Worm (Caenorhabditis elegans) whole organism, young adult: ENCODE results near the gene C11H1.7.

Experiments
- B0261.1 ChIP-seq: sonication (generic microtip); optimal IDR thresholded peaks from 2 replicates; lab custom pipeline; 2016; ENCODE audit warnings: mild to moderate bottlenecking, missing genetic modification characterization, moderate library complexity, missing compliant biosample characterization
- C06A6.2 ChIP-seq: fragments of 200-800 bp; sonication (Bioruptor generic); conservative IDR thresholded peaks from 2 replicates; pipeline ENCODE4 v1.3.6; 2022; ENCODE audit warnings: missing genetic modification characterization, missing compliant biosample characterization
- D2030.7 ChIP-seq: fragments of 200-800 bp; sonication (Bioruptor generic); IDR thresholded peaks from 2 replicates; pipeline ENCODE4 v1.3.6; 2022; ENCODE audit warnings: missing genetic modification reagents, missing genetic modification characterization, missing compliant biosample characterization
- F10E7.11 ChIP-seq: sonication (generic microtip); optimal IDR thresholded peaks from 2 replicates; lab custom pipeline; 2017; ENCODE audit warnings: mild to moderate bottlenecking, missing genetic modification characterization, moderate library complexity, missing compliant biosample characterization
- F33H1.4 ChIP-seq: fragments of 200-800 bp; sonication (Bioruptor generic); IDR thresholded peaks from 2 replicates; pipeline ENCODE4 v1.3.6; 2022; ENCODE audit warnings: missing genetic modification reagents, missing genetic modification characterization, missing compliant biosample characterization
- F37B4.10 ChIP-seq: fragments of 200-800 bp; sonication (Bioruptor generic); IDR thresholded peaks from 2 replicates; pipeline ENCODE4 v1.3.6; 2022; ENCODE audit warnings: missing genetic modification characterization, missing compliant biosample characterization
- F52B5.7 ChIP-seq: sonication (generic microtip); optimal IDR thresholded peaks from 2 replicates; lab custom pipeline; 2016; ENCODE audit warnings: mild to moderate bottlenecking, missing genetic modification characterization, missing compliant biosample characterization
- F57A8.1 ChIP-seq: fragments of 200-800 bp; sonication (Bioruptor generic); optimal IDR thresholded peaks from 2 replicates; lab custom pipeline; 2018; ENCODE audit warnings: mild to moderate bottlenecking, missing genetic modification characterization, moderate library complexity, missing compliant biosample characterization
- T07F8.4 ChIP-seq: sonication (generic microtip); optimal IDR thresholded peaks from 2 replicates; lab custom pipeline; 2016; ENCODE audit warnings: mild to moderate bottlenecking, missing genetic modification characterization, moderate library complexity, missing compliant biosample characterization
- Y67H2A.10 ChIP-seq: fragments of 200-800 bp; sonication (Bioruptor generic); conservative IDR thresholded peaks from 2 replicates; pipeline ENCODE4 v1.3.6; 2022; ENCODE audit warnings: missing genetic modification reagents, missing genetic modification characterization, missing compliant biosample characterization
- akir-1 ChIP-seq: fragments of 200-800 bp; sonication (Bioruptor generic); optimal IDR thresholded peaks from 2 replicates; lab custom pipeline; 2018; ENCODE audit warnings: mild to moderate bottlenecking, missing genetic modification characterization, moderate library complexity, missing compliant biosample characterization
- aptf-2 ChIP-seq: fragments of 200-800 bp; sonication (Bioruptor generic); conservative IDR thresholded peaks from 2 replicates; pipeline ENCODE4 v1.3.6; 2022; ENCODE audit warnings: missing genetic modification reagents, missing genetic modification characterization, missing compliant biosample characterization
- aptf-3 ChIP-seq: fragments of 200-800 bp; sonication (Bioruptor generic); IDR thresholded peaks from 2 replicates; pipeline ENCODE4 v1.3.6; 2022; ENCODE audit warnings: missing genetic modification characterization, missing compliant biosample characterization
- attf-3 ChIP-seq: fragments of 200-800 bp; sonication (Bioruptor generic); conservative IDR thresholded peaks from 2 replicates; pipeline ENCODE4 v1.3.6; 2022; ENCODE audit warnings: missing genetic modification reagents, missing genetic modification characterization, missing compliant biosample characterization
- attf-6 ChIP-seq: fragments of 200-800 bp; sonication (Bioruptor generic); IDR thresholded peaks from 2 replicates; pipeline ENCODE4 v1.3.6; 2022; ENCODE audit warnings: missing genetic modification reagents, missing genetic modification characterization, missing compliant biosample characterization
- cebp-2 ChIP-seq: fragments of 200-800 bp; sonication (Bioruptor generic); IDR thresholded peaks from 2 replicates; pipeline ENCODE4 v1.3.6; 2022; ENCODE audit warnings: missing genetic modification characterization, missing compliant biosample characterization
- ceh-27 ChIP-seq: fragments of 200-800 bp; sonication (Bioruptor generic); optimal IDR thresholded peaks from 2 replicates; lab custom pipeline; 2018; ENCODE audit warnings: mild to moderate bottlenecking, missing genetic modification characterization, moderate library complexity, missing compliant biosample characterization
- ceh-91 ChIP-seq: fragments of 200-800 bp; sonication (Bioruptor generic); IDR thresholded peaks from 2 replicates; pipeline ENCODE4 v1.3.6; 2022; ENCODE audit warnings: missing genetic modification reagents, missing genetic modification characterization, missing compliant biosample characterization
- chd-7 ChIP-seq: sonication (generic microtip); optimal IDR thresholded peaks from 2 replicates; lab custom pipeline; 2016; ENCODE audit warnings: mild to moderate bottlenecking, missing genetic modification characterization, moderate library complexity, missing compliant biosample characterization
- dox-1 ChIP-seq: fragments of 200-800 bp; sonication (Bioruptor generic); IDR thresholded peaks from 2 replicates; pipeline ENCODE4 v1.3.6; 2022; ENCODE audit warnings: missing genetic modification reagents, missing genetic modification characterization, missing compliant biosample characterization
- ekl-4 ChIP-seq: fragments of 200-800 bp; sonication (Bioruptor generic); IDR thresholded peaks from 2 replicates; pipeline ENCODE4 v1.3.6; 2022; ENCODE audit warnings: missing genetic modification reagents, missing genetic modification characterization, missing compliant biosample characterization
- him-1 ChIP-seq: sonication (generic microtip); optimal IDR thresholded peaks from 2 replicates; lab custom pipeline; 2016; ENCODE audit warnings: missing genotype, missing genetic modification reagents, missing genetic modification characterization, missing compliant biosample characterization
- hrde-1 ChIP-seq: sonication (generic microtip); optimal IDR thresholded peaks from 2 replicates; lab custom pipeline; 2016; ENCODE audit warnings: missing genetic modification characterization, mild to moderate bottlenecking, missing compliant biosample characterization, moderate library complexity, missing genotype, missing genetic modification reagents, borderline replicate concordance
- let-526 ChIP-seq: fragments of 200-800 bp; sonication (Bioruptor generic); IDR thresholded peaks from 2 replicates; pipeline ENCODE4 v1.3.6; 2022; ENCODE audit warnings: missing genetic modification reagents, missing genetic modification characterization, missing compliant biosample characterization
- lin-40 ChIP-seq: sonication (generic microtip); optimal IDR thresholded peaks from 2 replicates; lab custom pipeline; 2016; ENCODE audit warnings: missing genetic modification characterization, mild to moderate bottlenecking, missing compliant biosample characterization, missing genotype, missing genetic modification reagents
- lin-54 ChIP-seq: fragments of 200-800 bp; sonication (Bioruptor generic); optimal IDR thresholded peaks from 2 replicates; lab custom pipeline; 2018; ENCODE audit warnings: mild to moderate bottlenecking, missing genetic modification characterization, missing compliant biosample characterization
- lir-1 ChIP-seq: fragments of 200-800 bp; sonication (Bioruptor generic); conservative IDR thresholded peaks from 2 replicates; pipeline ENCODE4 v1.3.6; 2022; ENCODE audit warnings: missing genetic modification reagents, missing genetic modification characterization, missing compliant biosample characterization
- madf-10 ChIP-seq: sonication (generic microtip); optimal IDR thresholded peaks from 2 replicates; lab custom pipeline; 2016; ENCODE audit warnings: mild to moderate bottlenecking, missing genetic modification characterization, missing compliant biosample characterization
- madf-6 ChIP-seq: fragments of 200-800 bp; sonication (Bioruptor generic); IDR thresholded peaks from 2 replicates; pipeline ENCODE4 v1.3.6; 2022; ENCODE audit warnings: missing genetic modification reagents, missing genetic modification characterization, missing compliant biosample characterization
- mel-28 ChIP-seq: sonication (generic microtip); optimal IDR thresholded peaks from 2 replicates; lab custom pipeline; 2016; ENCODE audit warnings: borderline replicate concordance, mild to moderate bottlenecking, missing genetic modification characterization, missing compliant biosample characterization
- mes-4 ChIP-seq: sonication (generic microtip); optimal IDR thresholded peaks from 2 replicates; lab custom pipeline; 2016; ENCODE audit warnings: missing genotype, missing genetic modification characterization, missing compliant biosample characterization
- rpc-1 ChIP-seq, 2 experiments: fragments of 150-350 bp in 1 of 2; sonication (generic microtip) in 1 of 2; optimal IDR thresholded peaks; 2 replicates each; lab custom pipeline; 2014 to 2018; ENCODE audit warnings: missing biosample characterization in 1 of 2, missing genetic modification characterization in 1 of 2, missing genetic modification reagents in 1 of 2, missing genotype in 1 of 2
- snpc-1.1 ChIP-seq: sonication (generic microtip); optimal IDR thresholded peaks from 2 replicates; lab custom pipeline; 2017; ENCODE audit warnings: missing genetic modification characterization, mild to moderate bottlenecking, missing compliant biosample characterization, antibody characterized with exemption, moderate library complexity, missing genotype, missing genetic modification reagents; ENCODE audit not compliant: insufficient read depth
- snpc-4 ChIP-seq, 5 experiments: fragments of 150-350 bp in 1 of 5; sonication (generic microtip) in 4 of 5; optimal IDR thresholded peaks; 2 replicates each; lab custom pipeline; 2014 to 2018; ENCODE audit warnings: missing genetic modification characterization in 5 of 5, missing biosample characterization in 3 of 5, antibody characterized with exemption in 2 of 5, mild to moderate bottlenecking in 2 of 5, missing compliant biosample characterization in 2 of 5, missing genotype in 2 of 5, moderate library complexity in 2 of 5, missing genetic modification reagents in 1 of 5
- tlf-1 ChIP-seq: fragments of 200-800 bp; sonication (Bioruptor generic); optimal IDR thresholded peaks from 2 replicates; lab custom pipeline; 2018; ENCODE audit warnings: mild to moderate bottlenecking, missing genetic modification characterization, missing compliant biosample characterization
- ztf-26 ChIP-seq: sonication (generic microtip); optimal IDR thresholded peaks from 2 replicates; lab custom pipeline; 2017; ENCODE audit warnings: missing genetic modification characterization, missing compliant biosample characterization
- ztf-3 ChIP-seq: fragments of 200-800 bp; sonication (Bioruptor generic); optimal IDR thresholded peaks from 2 replicates; lab custom pipeline; 2018; ENCODE audit warnings: mild to moderate bottlenecking, missing genetic modification characterization, missing compliant biosample characterization
- ztf-6 ChIP-seq: fragments of 200-800 bp; sonication (Bioruptor generic); IDR thresholded peaks from 2 replicates; pipeline ENCODE4 v1.3.6; 2022; ENCODE audit warnings: missing genetic modification reagents, missing genetic modification characterization, missing compliant biosample characterization

C11H1.7 gene

DNA sequence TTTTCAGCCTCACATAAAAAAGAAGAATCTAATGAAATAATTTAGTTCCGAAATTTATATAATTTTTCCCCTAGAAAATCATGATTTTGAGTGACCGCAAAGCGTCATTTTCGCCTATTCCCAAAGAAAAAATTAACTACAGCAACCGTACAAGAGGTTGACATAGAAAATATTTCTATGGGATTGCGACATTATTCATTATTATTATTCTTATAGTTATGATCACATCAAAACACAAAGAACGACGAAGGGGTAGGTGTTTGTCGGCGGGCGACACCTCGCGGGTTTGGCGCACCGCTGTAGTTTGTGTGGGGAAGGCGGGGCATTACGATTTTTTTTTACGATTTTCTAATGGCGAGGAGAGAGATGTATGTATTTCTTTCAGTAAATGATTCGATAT lies 2.9 kb upstream of the C11H1.7 start (continued):
- TF ChIP-seq rpc-1 (optimal IDR thresholded peaks at IDR 0.05; lab: Kevin White, UChicago) = no peak
- peak; percentile 14 for TF ChIP-seq rpc-1 (tag; optimal IDR thresholded peaks at IDR 0.05; lab: Kevin White, UChicago)
- TF ChIP-seq hrde-1 (tag; lab: Kevin White, UChicago) = peak; percentile 67
- TF ChIP-seq lin-54 (GFP tag; lab: Kevin White, UChicago) = no peak
- TF ChIP-seq madf-10 = no peak
- TF ChIP-seq B0261.1 (tag; lab: Kevin White, UChicago) = no peak
- no peak for TF ChIP-seq lir-1
- TF ChIP-seq him-1 (tag; lab: Kevin White, UChicago) = peak; percentile 93
- no peak for TF ChIP-seq ztf-3 (GFP tag; lab: Kevin White, UChicago)
- no peak for TF ChIP-seq attf-3
- peak; percentile 97 for TF ChIP-seq snpc-4 (GFP tag; optimal IDR thresholded peaks at IDR 0.05; lab: Kevin White, UChicago)
- peak; percentile 89 to 98 (median 96) for TF ChIP-seq snpc-4 (tag; optimal IDR thresholded peaks at IDR 0.05; lab: Kevin White, UChicago)
- peak; percentile 97 for TF ChIP-seq snpc-1.1
- TF ChIP-seq F33H1.4 = no peak
- no peak for TF ChIP-seq ekl-4 (GFP tag; lab: Robert Waterston, UW)
- TF ChIP-seq ceh-27 = no peak
- no peak for TF ChIP-seq F57A8.1 (GFP tag; lab: Kevin White, UChicago)
- TF ChIP-seq F37B4.10 (GFP tag; lab: Robert Waterston, UW) = no peak
- no peak for TF ChIP-seq aptf-3 (GFP tag; lab: Robert Waterston, UW)
- no peak for TF ChIP-seq C06A6.2
- TF ChIP-seq D2030.7 (GFP tag; lab: Robert Waterston, UW) = peak; percentile 59; the same call in 1 of the 2 replicates
- peak; percentile 62; the same call in 1 of the 2 replicates for TF ChIP-seq madf-6 (GFP tag; lab: Robert Waterston, UW)
- no peak for TF ChIP-seq tlf-1
- peak; percentile 52; the same call in 1 of the 2 replicates for TF ChIP-seq aptf-2
- TF ChIP-seq cebp-2 = no peak
- TF ChIP-seq ceh-91 = no peak
- no peak for TF ChIP-seq mes-4 (tag; lab: Kevin White, UChicago)

DNA sequence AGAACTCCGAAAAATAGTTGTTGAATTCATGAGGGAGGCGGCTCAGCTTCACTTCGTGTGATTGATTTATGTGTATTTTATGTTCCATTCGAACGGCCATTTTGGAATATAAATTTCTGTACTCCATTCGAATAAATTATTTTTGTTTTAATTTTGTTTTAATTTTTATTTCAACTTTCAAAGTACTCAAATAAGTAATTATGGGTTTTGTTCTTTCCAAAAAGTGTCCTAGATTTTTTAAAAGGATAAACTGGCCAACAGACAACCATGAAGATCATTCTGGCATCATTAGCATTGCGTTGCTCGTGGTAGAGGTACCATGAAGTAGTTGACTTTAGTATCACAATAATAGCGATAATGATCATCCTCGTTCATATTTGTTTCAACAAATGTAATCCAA lies 631 bp upstream of the C11H1.7 start:
- no peak for TF ChIP-seq dox-1
- TF ChIP-seq mel-28 = no peak
- no peak for TF ChIP-seq ztf-6
- no peak for TF ChIP-seq attf-6 (GFP tag; lab: Robert Waterston, UW)
- TF ChIP-seq Y67H2A.10 (GFP tag; lab: Robert Waterston, UW) = no peak
- TF ChIP-seq rpc-1 (optimal IDR thresholded peaks at IDR 0.05; lab: Kevin White, UChicago) = no peak
- no peak for TF ChIP-seq rpc-1 (tag; optimal IDR thresholded peaks at IDR 0.05; lab: Kevin White, UChicago)
- TF ChIP-seq B0261.1 (tag; lab: Kevin White, UChicago) = no peak
- no peak for TF ChIP-seq lin-40 (tag; lab: Kevin White, UChicago)
- TF ChIP-seq F52B5.7 = no peak
- no peak for TF ChIP-seq let-526
- no peak for TF ChIP-seq madf-10
- TF ChIP-seq, all 124 proteins: peak for 0

DNA sequence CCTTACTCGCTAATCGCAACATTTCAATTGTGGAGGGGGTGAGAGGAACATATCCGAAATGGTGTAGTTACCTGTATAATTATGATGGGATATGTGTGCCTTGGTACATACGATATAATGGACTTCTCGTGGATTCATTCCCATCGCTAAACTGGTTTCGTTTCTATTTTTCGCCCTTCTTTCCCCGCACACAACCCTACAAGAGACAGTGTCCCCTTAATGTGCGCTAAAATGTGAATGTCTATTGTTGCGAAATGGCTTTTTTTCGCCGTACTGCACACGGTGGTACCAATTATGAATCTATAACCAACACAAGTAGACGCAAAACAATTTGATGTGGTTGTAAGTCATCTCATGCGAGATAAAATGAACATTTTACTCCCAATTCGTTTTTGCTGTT lies 2.1 kb downstream of the C11H1.7 start:
- TF ChIP-seq madf-6 (GFP tag; lab: Robert Waterston, UW) = no peak
- TF ChIP-seq T07F8.4 (tag; lab: Kevin White, UChicago) = no peak
- no peak for TF ChIP-seq akir-1
- TF ChIP-seq lir-1 = no peak
- no peak for TF ChIP-seq B0261.1 (tag; lab: Kevin White, UChicago)
- no peak for TF ChIP-seq F10E7.11 (tag; lab: Kevin White, UChicago)
- no peak for TF ChIP-seq chd-7
- TF ChIP-seq hrde-1 (tag; lab: Kevin White, UChicago) = no peak
- TF ChIP-seq ztf-26 = no peak
